Fruit fly (Drosophila melanogaster): ENCODE data around the gene CG6707.
A peak's percentile ranks its signal among the peaks of the same experiment; 100 is the strongest.

Gene CG6707

DNA sequence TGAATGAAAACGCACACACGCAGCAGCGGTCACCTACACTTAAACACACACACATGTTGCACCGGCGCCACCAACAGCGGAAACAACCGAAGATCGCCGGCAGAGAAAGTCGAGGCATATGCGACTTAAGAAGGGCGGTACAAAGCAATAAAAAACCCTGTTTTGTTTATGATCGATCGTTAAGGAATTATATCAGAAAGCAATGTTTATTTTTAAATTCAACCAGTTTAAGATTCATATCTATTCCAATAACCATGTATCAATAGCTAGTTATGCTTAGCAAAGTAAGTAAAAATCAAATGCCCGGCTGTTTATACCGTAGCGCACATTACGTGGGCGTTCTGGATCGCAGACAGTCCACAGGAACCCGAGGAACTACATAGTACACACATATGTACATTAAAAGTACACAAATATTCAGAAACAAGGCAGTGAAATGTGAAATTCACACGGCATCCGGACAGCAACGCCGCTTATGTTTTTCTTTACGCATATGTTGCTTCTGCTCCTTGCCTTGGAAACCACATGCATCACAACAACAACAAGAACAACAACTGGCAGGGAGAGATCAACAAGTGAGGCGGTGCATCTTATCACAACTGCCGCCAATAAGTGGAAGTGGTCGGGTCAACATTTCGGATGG lies 42.5 kb downstream of the CG6707 start (continued):
- TF ChIP-seq CG8478 (optimal IDR thresholded peaks at IDR 0.05) (no peak), Sry-β (GFP tag; optimal IDR thresholded peaks at IDR 0.05) (peak; percentile 52), CG10959 (GFP tag; IDR thresholded peaks at IDR 0.05) (peak; percentile 98), CG10654 (GFP tag; optimal IDR thresholded peaks at IDR 0.05) (peak; percentile 98), odd (GFP tag; optimal IDR thresholded peaks at IDR 0.05) (peak; percentile 89), slp2 (GFP tag; optimal IDR thresholded peaks at IDR 0.05) (peak; percentile 96), ro (GFP tag; IDR thresholded peaks at IDR 0.05) (peak; percentile 88), HLH4C (GFP tag; IDR thresholded peaks at IDR 0.05; ENCODE audit: partially characterized antibody) (no peak), CG11085 (GFP tag; IDR thresholded peaks at IDR 0.05) (peak; percentile 90), nau (GFP tag; optimal IDR thresholded peaks at IDR 0.05) (peak; percentile 97), dmrt99B (tag; optimal IDR thresholded peaks at IDR 0.05) (peak; percentile 98), mam (GFP tag; optimal IDR thresholded peaks at IDR 0.05) (peak; percentile 94), chn (GFP tag; optimal IDR thresholded peaks at IDR 0.05) (peak; percentile 98), CG8089 (GFP tag; optimal IDR thresholded peaks at IDR 0.05) (peak; percentile 97), Adf1 (GFP tag; IDR thresholded peaks at IDR 0.05) (peak; percentile 62), lab (GFP tag; optimal IDR thresholded peaks at IDR 0.05) (peak; percentile 97), amos (GFP tag; IDR thresholded peaks at IDR 0.05; ENCODE audit: partially characterized antibody) (no peak), CG14667 (GFP tag; IDR thresholded peaks at IDR 0.05) (peak; percentile 96), hbn (GFP tag; IDR thresholded peaks at IDR 0.05; ENCODE audit: partially characterized antibody) (no peak), kay (GFP tag; optimal IDR thresholded peaks at IDR 0.05) (peak; percentile 85), al (GFP tag; IDR thresholded peaks at IDR 0.05) (peak; percentile 89), CG15011 (GFP tag; optimal IDR thresholded peaks at IDR 0.05) (peak; percentile 94), chm (GFP tag; IDR thresholded peaks at IDR 0.05) (peak; percentile 99), CG8388 (GFP tag; optimal IDR thresholded peaks at IDR 0.05) (peak; percentile 97), sim (GFP tag; IDR thresholded peaks at IDR 0.05) (peak; percentile 98), Jarid2 (GFP tag; optimal IDR thresholded peaks at IDR 0.05) (peak; percentile 86), Antp (GFP tag; optimal IDR thresholded peaks at IDR 0.05) (peak; percentile 98), CG3847 (GFP tag; IDR thresholded peaks at IDR 0.05) (peak; percentile 93), Drgx (GFP tag; IDR thresholded peaks at IDR 0.05) (peak; percentile 97), fd96Cb (tag; optimal IDR thresholded peaks at IDR 0.05) (peak; percentile 99), CG9817 (tag; optimal IDR thresholded peaks at IDR 0.05) (peak; percentile 93), CG12236 (GFP tag; optimal IDR thresholded peaks at IDR 0.05) (peak; percentile 97), Bteb2 (GFP tag; optimal IDR thresholded peaks at IDR 0.05) (peak; percentile 93), Rfx (GFP tag; IDR thresholded peaks at IDR 0.05) (peak; percentile 93), CG2889 (GFP tag; IDR thresholded peaks at IDR 0.05) (peak; percentile 91), fd64A (GFP tag; optimal IDR thresholded peaks at IDR 0.05) (peak; percentile 98), CG6254 (GFP tag; optimal IDR thresholded peaks at IDR 0.05) (peak; percentile 97), zfh2 (GFP tag; optimal IDR thresholded peaks at IDR 0.05) (peak; percentile 89), CG17186 (GFP tag; optimal IDR thresholded peaks at IDR 0.05) (peak; percentile 96), CG16815 (GFP tag; optimal IDR thresholded peaks at IDR 0.05) (peak; percentile 98), Bgb (GFP tag; IDR thresholded peaks at IDR 0.05; ENCODE audit: partially characterized antibody) (no peak), dimm (GFP tag; IDR thresholded peaks at IDR 0.05) (peak; percentile 93), CG14050 (GFP tag; IDR thresholded peaks at IDR 0.05) (peak; percentile 93), nmo (GFP tag; optimal IDR thresholded peaks at IDR 0.05) (peak; percentile 98), dysf (GFP tag; IDR thresholded peaks at IDR 0.05) (peak; percentile 97), CG6689 (GFP tag; IDR thresholded peaks at IDR 0.05) (peak; percentile 98), CG6765 (GFP tag; optimal IDR thresholded peaks at IDR 0.05) (peak; percentile 82), Fer3 (tag; optimal IDR thresholded peaks at IDR 0.05) (peak; percentile 95), Opbp (GFP tag; IDR thresholded peaks at IDR 0.05; ENCODE audit: partially characterized antibody) (no peak), tna (GFP tag; IDR thresholded peaks at IDR 0.05; ENCODE audit: partially characterized antibody) (no peak)

Measured in whole organism, embryonic.